Fruit fly (Drosophila melanogaster) whole organism, prepupa: ENCODE measurements around the gene CG16953.

Experiments used
- CG31627 ChIP-seq: fragments of 200-800 bp; sonication (Bioruptor generic); optimal IDR thresholded peaks from 3 replicates; lab custom pipeline; 2016; ENCODE audit warnings: missing biosample characterization, missing genetic modification characterization
- CG32006 ChIP-seq: fragments of 200-800 bp; sonication (Bioruptor generic); optimal IDR thresholded peaks from 3 replicates; lab custom pipeline; 2017; ENCODE audit warnings: missing biosample characterization, mild to moderate bottlenecking, missing genetic modification characterization
- CG3919 ChIP-seq: fragments of 200-800 bp; sonication (Bioruptor generic); optimal IDR thresholded peaks from 3 replicates; lab custom pipeline; 2016; ENCODE audit warnings: missing biosample characterization, missing genetic modification characterization
- CG9139 ChIP-seq: fragments of 200-800 bp; sonication (Bioruptor generic); optimal IDR thresholded peaks from 3 replicates; lab custom pipeline; 2017; ENCODE audit warnings: missing biosample characterization, mild to moderate bottlenecking, missing genetic modification characterization
- OdsH ChIP-seq: fragments of 200-800 bp; sonication (Bioruptor generic); optimal IDR thresholded peaks from 3 replicates; lab custom pipeline; 2016; ENCODE audit warnings: missing biosample characterization, missing genetic modification characterization
- Sox102F ChIP-seq: fragments of 200-800 bp; sonication (Bioruptor generic); optimal IDR thresholded peaks from 2 replicates; lab custom pipeline; 2016; ENCODE audit warnings: missing biosample characterization, mild to moderate bottlenecking, missing genetic modification characterization
- eg ChIP-seq: fragments of 200-800 bp; sonication (Bioruptor generic); IDR thresholded peaks from 3 replicates; pipeline ENCODE4 v1.3.6; 2022; ENCODE audit warnings: missing biosample characterization, missing genetic modification characterization
- esn ChIP-seq: fragments of 200-800 bp; sonication (Bioruptor generic); optimal IDR thresholded peaks from 2 replicates; lab custom pipeline; 2016; ENCODE audit warnings: missing biosample characterization, mild to moderate bottlenecking, missing genetic modification characterization, moderate library complexity
- fkh ChIP-seq: fragments of 200-800 bp; sonication (Bioruptor generic); optimal IDR thresholded peaks from 3 replicates; lab custom pipeline; 2017; ENCODE audit warnings: missing biosample characterization, mild to moderate bottlenecking, missing genetic modification characterization, moderate library complexity

dm6 chr3R:20596337-20596962 is 10.8 kb upstream of the CG16953 start:
- no peak for TF ChIP-seq CG31627 (GFP tag; lab: Kevin White, UChicago)
- no peak for TF ChIP-seq OdsH
- TF ChIP-seq CG3919, result no peak
- no peak for TF ChIP-seq Sox102F (GFP tag; lab: Kevin White, UChicago)
- TF ChIP-seq esn (GFP tag; lab: Kevin White, UChicago), result no peak
- no peak for TF ChIP-seq CG32006 (GFP tag; lab: Kevin White, UChicago)
- TF ChIP-seq CG9139 (GFP tag; lab: Kevin White, UChicago), result no peak
- no peak for TF ChIP-seq fkh (GFP tag; lab: Kevin White, UChicago)
- no peak for TF ChIP-seq eg (GFP tag; lab: Robert Waterston, UW)
